Worm (Caenorhabditis elegans) whole organism, young adult: ENCODE measurements around the gene sru-17.

Experiments
- B0035.1 ChIP-seq: sonication (generic microtip); optimal IDR thresholded peaks from 2 replicates; lab custom pipeline; 2016; ENCODE audit warnings: missing genetic modification characterization, mild to moderate bottlenecking, missing compliant biosample characterization, missing genotype, missing genetic modification reagents
- B0261.1 ChIP-seq: sonication (generic microtip); optimal IDR thresholded peaks from 2 replicates; lab custom pipeline; 2016; ENCODE audit warnings: mild to moderate bottlenecking, missing genetic modification characterization, moderate library complexity, missing compliant biosample characterization
- F52B5.7 ChIP-seq: sonication (generic microtip); optimal IDR thresholded peaks from 2 replicates; lab custom pipeline; 2016; ENCODE audit warnings: mild to moderate bottlenecking, missing genetic modification characterization, missing compliant biosample characterization
- T26A5.8 ChIP-seq: sonication (generic microtip); optimal IDR thresholded peaks from 2 replicates; lab custom pipeline; 2016; ENCODE audit warnings: missing genetic modification characterization, missing compliant biosample characterization
- ZK185.1 ChIP-seq: sonication (generic microtip); optimal IDR thresholded peaks from 2 replicates; lab custom pipeline; 2016; ENCODE audit warnings: mild to moderate bottlenecking, missing genetic modification characterization, missing compliant biosample characterization; ENCODE audit not compliant: poor library complexity, severe bottlenecking
- attf-3 ChIP-seq: fragments of 200-800 bp; sonication (Bioruptor generic); conservative IDR thresholded peaks from 2 replicates; pipeline ENCODE4 v1.3.6; 2022; ENCODE audit warnings: missing genetic modification reagents, missing genetic modification characterization, missing compliant biosample characterization
- bed-1 ChIP-seq: fragments of 200-800 bp; sonication (Bioruptor generic); IDR thresholded peaks from 2 replicates; pipeline ENCODE4 v1.3.6; 2022; ENCODE audit warnings: missing genetic modification reagents, missing genetic modification characterization, missing compliant biosample characterization
- ccch-3 ChIP-seq: fragments of 200-800 bp; sonication (Bioruptor generic); optimal IDR thresholded peaks from 2 replicates; lab custom pipeline; 2018; ENCODE audit warnings: mild to moderate bottlenecking, missing genetic modification characterization, missing compliant biosample characterization
- ceh-58 ChIP-seq: fragments of 200-800 bp; sonication (Bioruptor generic); IDR thresholded peaks from 2 replicates; pipeline ENCODE4 v1.3.6; 2022; ENCODE audit warnings: missing genetic modification characterization, missing compliant biosample characterization
- ceh-79 ChIP-seq: sonication (generic microtip); optimal IDR thresholded peaks from 2 replicates; lab custom pipeline; 2017; ENCODE audit warnings: mild to moderate bottlenecking, missing genetic modification characterization, missing compliant biosample characterization
- ceh-91 ChIP-seq: fragments of 200-800 bp; sonication (Bioruptor generic); IDR thresholded peaks from 2 replicates; pipeline ENCODE4 v1.3.6; 2022; ENCODE audit warnings: missing genetic modification reagents, missing genetic modification characterization, missing compliant biosample characterization
- dox-1 ChIP-seq: fragments of 200-800 bp; sonication (Bioruptor generic); IDR thresholded peaks from 2 replicates; pipeline ENCODE4 v1.3.6; 2022; ENCODE audit warnings: missing genetic modification reagents, missing genetic modification characterization, missing compliant biosample characterization
- efl-1 ChIP-seq: fragments of 150-350 bp; optimal IDR thresholded peaks from 2 replicates; lab custom pipeline; 2014; ENCODE audit warnings: missing biosample characterization, missing genetic modification reagents, missing genetic modification characterization
- egl-18 ChIP-seq: fragments of 200-800 bp; sonication (Bioruptor generic); IDR thresholded peaks from 2 replicates; pipeline ENCODE4 v1.3.6; 2022; ENCODE audit warnings: missing genetic modification reagents, missing genetic modification characterization, missing compliant biosample characterization
- egrh-3 ChIP-seq: fragments of 200-800 bp; sonication (Bioruptor generic); IDR thresholded peaks from 2 replicates; pipeline ENCODE4 v1.3.6; 2022; ENCODE audit warnings: missing genetic modification reagents, missing genetic modification characterization, missing compliant biosample characterization
- gei-17 ChIP-seq: fragments of 200-800 bp; sonication (Bioruptor generic); optimal IDR thresholded peaks from 2 replicates; lab custom pipeline; 2018; ENCODE audit warnings: mild to moderate bottlenecking, missing genetic modification characterization, missing compliant biosample characterization
- hlh-12 ChIP-seq: sonication (generic microtip); optimal IDR thresholded peaks from 2 replicates; lab custom pipeline; 2016; ENCODE audit warnings: missing genetic modification characterization, missing compliant biosample characterization
- hmg-1.2 ChIP-seq: fragments of 200-800 bp; sonication (Bioruptor generic); IDR thresholded peaks from 2 replicates; pipeline ENCODE4 v1.3.6; 2022; ENCODE audit warnings: missing genetic modification reagents, missing genetic modification characterization, missing compliant biosample characterization
- hmg-20 ChIP-seq: fragments of 200-800 bp; sonication (Bioruptor generic); IDR thresholded peaks from 2 replicates; pipeline ENCODE4 v1.3.6; 2022; ENCODE audit warnings: missing genetic modification reagents, missing genetic modification characterization, missing compliant biosample characterization
- lin-35 ChIP-seq, 3 experiments: fragments of 150-350 bp in 2 of 3; sonication (generic microtip) in 1 of 3; optimal IDR thresholded peaks; 2 replicates each; lab custom pipeline; 2014 to 2018; ENCODE audit warnings: missing biosample characterization in 3 of 3, missing genetic modification characterization in 3 of 3, missing genetic modification reagents in 3 of 3
- lin-54 ChIP-seq: fragments of 200-800 bp; sonication (Bioruptor generic); optimal IDR thresholded peaks from 2 replicates; lab custom pipeline; 2018; ENCODE audit warnings: mild to moderate bottlenecking, missing genetic modification characterization, missing compliant biosample characterization
- lir-1 ChIP-seq: fragments of 200-800 bp; sonication (Bioruptor generic); conservative IDR thresholded peaks from 2 replicates; pipeline ENCODE4 v1.3.6; 2022; ENCODE audit warnings: missing genetic modification reagents, missing genetic modification characterization, missing compliant biosample characterization
- madf-3 ChIP-seq: fragments of 200-800 bp; sonication (Bioruptor generic); IDR thresholded peaks from 2 replicates; pipeline ENCODE4 v1.3.6; 2022; ENCODE audit warnings: missing genetic modification reagents, missing genetic modification characterization, missing compliant biosample characterization
- nfya-2 ChIP-seq: fragments of 200-800 bp; sonication (Bioruptor generic); IDR thresholded peaks from 2 replicates; pipeline ENCODE4 v1.3.6; 2022; ENCODE audit warnings: missing genetic modification reagents, missing genetic modification characterization, missing compliant biosample characterization
- nfyb-1 ChIP-seq: fragments of 200-800 bp; sonication (Bioruptor generic); IDR thresholded peaks from 2 replicates; pipeline ENCODE4 v1.3.6; 2022; ENCODE audit warnings: missing genetic modification reagents, missing genetic modification characterization, missing compliant biosample characterization
- nhr-179 ChIP-seq: sonication (generic microtip); optimal IDR thresholded peaks from 2 replicates; lab custom pipeline; 2016; ENCODE audit warnings: mild to moderate bottlenecking, missing genetic modification characterization, missing compliant biosample characterization
- pbrm-1 ChIP-seq: fragments of 200-800 bp; sonication (Bioruptor generic); IDR thresholded peaks from 2 replicates; pipeline ENCODE4 v1.3.6; 2022; ENCODE audit warnings: missing genetic modification reagents, missing genetic modification characterization, missing compliant biosample characterization
- snpc-4 ChIP-seq, 5 experiments: fragments of 150-350 bp in 1 of 5; sonication (generic microtip) in 4 of 5; optimal IDR thresholded peaks; 2 replicates each; lab custom pipeline; 2014 to 2018; ENCODE audit warnings: missing genetic modification characterization in 5 of 5, missing biosample characterization in 3 of 5, antibody characterized with exemption in 2 of 5, mild to moderate bottlenecking in 2 of 5, missing compliant biosample characterization in 2 of 5, missing genotype in 2 of 5, moderate library complexity in 2 of 5, missing genetic modification reagents in 1 of 5
- tlf-1 ChIP-seq: fragments of 200-800 bp; sonication (Bioruptor generic); optimal IDR thresholded peaks from 2 replicates; lab custom pipeline; 2018; ENCODE audit warnings: mild to moderate bottlenecking, missing genetic modification characterization, missing compliant biosample characterization
- unc-130 ChIP-seq: sonication (generic microtip); optimal IDR thresholded peaks from 2 replicates; lab custom pipeline; 2016; ENCODE audit warnings: missing genetic modification reagents, missing genetic modification characterization, missing compliant biosample characterization
- xnd-1 ChIP-seq: sonication (generic microtip); optimal IDR thresholded peaks from 2 replicates; lab custom pipeline; 2016; ENCODE audit warnings: missing genotype, missing genetic modification reagents, missing genetic modification characterization, missing compliant biosample characterization
- zim-3 ChIP-seq: sonication (generic microtip); optimal IDR thresholded peaks from 2 replicates; lab custom pipeline; 2017; ENCODE audit warnings: mild to moderate bottlenecking, missing genetic modification characterization, moderate library complexity, missing compliant biosample characterization

The sru-17 gene

DNA sequence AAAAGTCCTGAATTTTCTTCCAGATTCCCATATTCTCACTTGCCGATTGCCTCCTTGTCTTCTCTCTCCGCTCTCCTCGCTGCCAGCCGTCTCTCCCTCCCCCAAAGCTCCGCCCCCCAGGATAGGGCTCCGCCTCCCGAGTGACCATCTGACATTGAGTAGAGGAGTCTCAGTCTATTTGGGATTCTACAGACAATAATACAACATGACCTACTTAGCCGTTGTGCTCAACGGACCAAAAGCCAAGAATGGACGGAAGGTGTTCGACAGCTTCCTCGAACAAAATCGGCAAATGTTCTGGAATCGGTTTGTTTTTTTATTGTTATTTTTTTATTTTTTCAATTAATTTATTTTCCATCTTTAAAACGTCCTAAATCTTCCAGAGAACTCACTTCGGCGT lies 36.5 kb downstream of the sru-17 start, which contains the start of gene ham-1:
Gene ham-1, plus strand, starts transcription at position 173 of the 400 bp plus-strand sequence.
- TF ChIP-seq B0261.1 (tag; lab: Kevin White, UChicago) (no peak), egrh-3 (GFP tag; lab: Robert Waterston, UW) (peak; percentile 23; the same call in 1 of the 2 replicates)

DNA sequence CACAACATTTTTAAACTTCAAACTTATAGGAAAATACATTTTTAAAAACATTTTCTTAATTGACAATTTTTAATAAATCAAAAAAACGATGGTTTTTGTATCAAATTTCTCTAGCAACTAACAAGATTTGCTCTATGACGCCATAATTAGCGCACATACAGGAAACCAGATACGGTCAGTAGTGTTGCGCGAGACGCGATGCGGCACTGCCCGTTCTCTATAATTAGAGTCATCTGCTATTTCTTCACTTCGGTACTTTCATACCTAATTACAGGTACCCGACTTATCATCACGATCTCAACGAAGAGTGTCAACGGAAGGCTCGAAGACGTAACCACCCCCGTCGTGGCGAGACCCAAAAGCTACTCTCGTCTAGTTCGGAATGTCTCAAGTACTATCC lies 39.1 kb downstream of the sru-17 start:
- no peak for TF ChIP-seq nhr-179 (tag; lab: Kevin White, UChicago)
- no peak for TF ChIP-seq ZK185.1
- no peak for TF ChIP-seq B0035.1 (tag; lab: Kevin White, UChicago)
- no peak for TF ChIP-seq madf-3 (GFP tag; lab: Robert Waterston, UW)
- TF ChIP-seq nfya-2 = no peak
- TF ChIP-seq bed-1 (GFP tag; lab: Robert Waterston, UW) = no peak
- TF ChIP-seq lin-35 (GFP tag; optimal IDR thresholded peaks at IDR 0.05; lab: Kevin White, UChicago) = no peak
- TF ChIP-seq xnd-1 (tag; lab: Kevin White, UChicago) = no peak
- no peak for TF ChIP-seq zim-3
- no peak for TF ChIP-seq dox-1 (GFP tag; lab: Robert Waterston, UW)

DNA sequence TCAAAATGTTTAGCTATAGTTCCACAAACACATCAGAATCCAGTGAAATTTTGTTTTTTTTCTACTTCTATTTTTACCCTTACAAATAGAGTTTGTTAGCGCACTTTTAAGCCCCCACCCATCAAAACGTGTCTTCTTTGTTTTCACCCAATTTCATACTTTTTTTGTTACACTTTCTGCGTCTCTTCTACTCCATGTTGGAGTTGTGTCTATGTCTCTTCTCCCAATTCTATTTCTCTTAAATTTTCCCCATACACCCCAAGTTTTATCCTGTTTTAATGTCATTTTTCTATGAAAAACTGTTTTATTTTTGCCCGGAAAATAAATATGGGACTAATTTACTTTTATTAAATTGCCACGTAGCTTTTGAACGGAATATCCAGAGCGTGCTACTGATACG lies 39.9 kb downstream of the sru-17 start:
- no peak for TF ChIP-seq ccch-3 (GFP tag; lab: Kevin White, UChicago)
- peak; percentile 64; the same call in 1 of the 2 replicates for TF ChIP-seq hmg-1.2
- TF ChIP-seq attf-3 (GFP tag; lab: Robert Waterston, UW) = no peak

DNA sequence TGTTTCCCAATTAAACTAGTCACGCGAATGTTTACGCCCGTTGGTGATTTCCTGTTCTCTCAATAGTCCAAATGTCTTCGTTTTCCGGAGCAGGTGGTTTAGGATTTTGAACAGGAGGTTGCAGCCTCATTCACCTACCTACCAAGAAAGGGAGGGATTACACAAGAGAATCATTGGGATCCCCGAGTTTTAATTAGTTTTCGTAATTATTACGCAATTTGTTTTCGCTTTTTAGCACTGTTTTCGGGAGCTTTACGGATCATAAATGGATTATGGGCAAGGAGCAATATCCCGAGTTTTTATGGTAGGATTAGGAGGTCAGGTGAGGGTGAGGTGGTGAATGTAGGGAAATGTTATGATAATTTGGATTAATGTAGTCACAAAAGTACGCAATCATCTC lies 40.4 kb downstream of the sru-17 start:
- TF ChIP-seq tlf-1 (GFP tag; lab: Kevin White, UChicago) (no peak), lir-1 (GFP tag; lab: Robert Waterston, UW) (no peak), ceh-91 (no peak), hlh-12 (tag; lab: Kevin White, UChicago) (no peak)

DNA sequence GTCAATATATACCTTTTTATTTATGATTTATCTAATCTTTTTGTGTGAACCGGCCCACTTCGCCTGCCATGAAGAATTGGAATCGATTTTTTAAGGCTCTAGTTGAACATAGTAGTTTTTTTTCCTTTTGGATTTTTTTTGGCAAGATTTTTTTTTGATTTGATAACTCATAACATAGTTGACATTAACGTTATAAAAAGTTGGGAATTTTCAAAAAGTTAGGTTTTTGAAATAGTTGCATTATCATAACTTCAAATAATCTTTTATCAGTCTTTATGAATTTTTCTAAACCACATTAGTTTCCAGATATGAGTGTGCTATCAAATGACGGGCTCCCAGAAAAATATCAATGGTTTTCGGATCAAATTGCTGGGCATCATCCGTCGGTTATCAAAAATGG lies 42.3 kb downstream of the sru-17 start, which contains the start of gene ipmk-1:
Gene ipmk-1, plus strand, starts transcription at position 301 of the 400 bp plus-strand sequence.
- no peak for TF ChIP-seq F52B5.7
- no peak for TF ChIP-seq ceh-58
- TF ChIP-seq lin-54 (GFP tag; lab: Kevin White, UChicago) = no peak

DNA sequence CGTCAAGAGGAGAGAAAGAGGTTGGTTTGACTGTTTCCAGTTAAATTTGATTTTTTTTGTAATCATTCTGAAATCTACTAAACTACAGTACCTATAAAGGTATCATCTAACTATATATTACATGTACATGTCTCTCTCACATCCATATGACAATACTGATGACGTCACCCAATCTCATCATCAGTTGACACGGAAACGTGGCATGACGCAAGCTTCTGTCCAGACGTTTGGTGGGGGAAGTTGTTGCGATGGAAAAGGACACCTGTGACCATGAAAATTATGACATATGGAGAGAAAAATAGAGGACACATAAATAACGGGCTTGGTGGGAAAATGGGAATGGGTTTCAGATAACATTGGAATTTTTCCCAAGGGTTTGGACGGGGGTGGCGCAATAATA lies 43.5 kb downstream of the sru-17 start:
- TF ChIP-seq snpc-4 (GFP tag; optimal IDR thresholded peaks at IDR 0.05; lab: Kevin White, UChicago) (no peak), snpc-4 (tag; optimal IDR thresholded peaks at IDR 0.05; lab: Kevin White, UChicago) (no peak), ceh-79 (tag; lab: Kevin White, UChicago) (no peak), gei-17 (GFP tag; lab: Kevin White, UChicago) (no peak), ZK185.1 (no peak), pbrm-1 (GFP tag; lab: Robert Waterston, UW) (no peak), nhr-179 (tag; lab: Kevin White, UChicago) (no peak), efl-1 (GFP tag; lab: Kevin White, UChicago) (no peak), nfya-2 (no peak), hmg-20 (GFP tag; lab: Robert Waterston, UW) (no peak), egl-18 (GFP tag; lab: Robert Waterston, UW) (no peak), unc-130 (no peak), nfyb-1 (GFP tag; lab: Robert Waterston, UW) (no peak), T26A5.8 (tag; lab: Kevin White, UChicago) (no peak)
